Fruit fly (Drosophila melanogaster): Measurements from ENCODE around the gene Gapdh2.

Gapdh2 gene

dm6 chrX:15888763-15889162 lies 20.8 kb downstream of the Gapdh2 start:
- TF ChIP-seq exex (tag; optimal IDR thresholded peaks at IDR 0.05) (peak; percentile 89), CG8388 (GFP tag; optimal IDR thresholded peaks at IDR 0.05) (no peak), mirr (GFP tag; optimal IDR thresholded peaks at IDR 0.05) (peak; percentile 60)

- TF ChIP-seq NC2β (GFP tag; optimal IDR thresholded peaks at IDR 0.05): no peak
- TF ChIP-seq CG9437 (GFP tag; optimal IDR thresholded peaks at IDR 0.05): peak; percentile 55
- peak; percentile 12 for TF ChIP-seq CG15601 (tag; optimal IDR thresholded peaks at IDR 0.05)
- peak; percentile 76 for TF ChIP-seq pfk (GFP tag; optimal IDR thresholded peaks at IDR 0.05)
- TF ChIP-seq CG18599 (GFP tag; optimal IDR thresholded peaks at IDR 0.05): peak; percentile 13
- no peak for TF ChIP-seq pho (GFP tag; optimal IDR thresholded peaks at IDR 0.05)
- peak; percentile 41 for TF ChIP-seq CG17829 (tag; optimal IDR thresholded peaks at IDR 0.05)
- TF ChIP-seq ssp (GFP tag; IDR thresholded peaks at IDR 0.05): peak; percentile 93
- no peak for TF ChIP-seq CG10321 (GFP tag; IDR thresholded peaks at IDR 0.05)
- TF ChIP-seq CG8290 (GFP tag; optimal IDR thresholded peaks at IDR 0.05): peak; percentile 37
- peak in 1 of 2 experiments; percentile 32 for TF ChIP-seq CG8290 (tag; optimal IDR thresholded peaks at IDR 0.05)
- TF ChIP-seq HmgZ (tag; optimal IDR thresholded peaks at IDR 0.05): no peak
- peak; percentile 61 for TF ChIP-seq Dref (GFP tag; IDR thresholded peaks at IDR 0.05)
- no peak for TF ChIP-seq CG8089 (GFP tag; optimal IDR thresholded peaks at IDR 0.05)
- 0 out of 3 replicates have a peak, but pooled peaks have one; percentile 21 for TF ChIP-seq knrl (GFP tag; IDR thresholded peaks at IDR 0.05; ENCODE audit: partially characterized antibody)
- TF ChIP-seq Opbp (GFP tag; IDR thresholded peaks at IDR 0.05; ENCODE audit: partially characterized antibody): no peak; the same call in 2 of the 3 replicates
- TF ChIP-seq B-H2 (GFP tag; optimal IDR thresholded peaks at IDR 0.05): no peak
- no peak for TF ChIP-seq CG12769 (tag; optimal IDR thresholded peaks at IDR 0.05)
- peak; percentile 13; the same call in 1 of the 2 replicates for TF ChIP-seq CG13287 (GFP tag; IDR thresholded peaks at IDR 0.05; ENCODE audit: partially characterized antibody)
- peak; percentile 92 for TF ChIP-seq CG7357 (GFP tag; IDR thresholded peaks at IDR 0.05)
- TF ChIP-seq Elba2 (GFP tag; optimal IDR thresholded peaks at IDR 0.05): peak; percentile 13
- no peak for TF ChIP-seq wdn (GFP tag; IDR thresholded peaks at IDR 0.05)
- peak; percentile 41 for TF ChIP-seq CG2120 (GFP tag; optimal IDR thresholded peaks at IDR 0.05)
- TF ChIP-seq Lhr (GFP tag; optimal IDR thresholded peaks at IDR 0.05): peak; percentile 29
- peak; percentile 74; the same call in 1 of the 3 replicates for TF ChIP-seq CG17361 (GFP tag; IDR thresholded peaks at IDR 0.05)
- TF ChIP-seq CG15269 (tag; optimal IDR thresholded peaks at IDR 0.05): peak; percentile 15
- no peak for TF ChIP-seq CG11696 (GFP tag; IDR thresholded peaks at IDR 0.05)
- TF ChIP-seq CG3847 (GFP tag; IDR thresholded peaks at IDR 0.05): peak; percentile 32; the same call in 1 of the 2 replicates
- peak; percentile 34 for TF ChIP-seq CG4424 (GFP tag; optimal IDR thresholded peaks at IDR 0.05)
- TF ChIP-seq usp (GFP tag; optimal IDR thresholded peaks at IDR 0.05): no peak
- peak; percentile 49; the same call in 1 of the 2 replicates for TF ChIP-seq Rfx (GFP tag; IDR thresholded peaks at IDR 0.05)
- TF ChIP-seq CG3407 (GFP tag; optimal IDR thresholded peaks at IDR 0.05): no peak
- no peak for TF ChIP-seq CkIIα-i1 (GFP tag; IDR thresholded peaks at IDR 0.05)
- no peak for TF ChIP-seq CG14014 (GFP tag; IDR thresholded peaks at IDR 0.05)
- 0 out of 2 replicates have a peak, but pooled peaks have one; percentile 24 for TF ChIP-seq amos (GFP tag; IDR thresholded peaks at IDR 0.05; ENCODE audit: partially characterized antibody)
- peak; percentile 43 for TF ChIP-seq fd96Cb (tag; optimal IDR thresholded peaks at IDR 0.05)
- TF ChIP-seq lola (GFP tag; optimal IDR thresholded peaks at IDR 0.05): peak in 2 of 3 experiments; percentile 44 to 85
- TF ChIP-seq Dip3 (GFP tag; optimal IDR thresholded peaks at IDR 0.05): peak; percentile 1
- TF ChIP-seq Chrac-16 (GFP tag; optimal IDR thresholded peaks at IDR 0.05): peak; percentile 26
- TF ChIP-seq CG7556 (GFP tag; optimal IDR thresholded peaks at IDR 0.05): peak; percentile 2
- no peak for TF ChIP-seq CG13624 (GFP tag; optimal IDR thresholded peaks at IDR 0.05)
- TF ChIP-seq z (GFP tag; IDR thresholded peaks at IDR 0.05): no peak
- TF ChIP-seq Sox100B (GFP tag; optimal IDR thresholded peaks at IDR 0.05): peak; percentile 21
- TF ChIP-seq CG9727 (GFP tag; optimal IDR thresholded peaks at IDR 0.05): peak; percentile 41
Measured at dm6 chrX:15889780-15890608, 22.0 kb downstream of the Gapdh2 start, which contains the start of the genes MSBP and CG15916. MSBP (minus strand) TSS chrX:15890109. CG15916 (plus strand) TSS chrX:15890589.
